Fruit fly (Drosophila melanogaster) whole organism, embryonic: ENCODE measurements around the gene Rab3-GEF.
A peak's percentile ranks its signal among the peaks of the same experiment; 100 is the strongest.

Experiments used
- Adf1 ChIP-seq: fragments of 200-800 bp; sonication (Bioruptor generic); IDR thresholded peaks from 2 replicates; pipeline ENCODE4 v1.3.6; 2022; ENCODE audit warnings: missing biosample characterization, missing genetic modification characterization
- CG10274 ChIP-seq: fragments of 200-800 bp; sonication (Bioruptor generic); optimal IDR thresholded peaks from 3 replicates; lab custom pipeline; 2017; ENCODE audit warnings: missing biosample characterization, mild to moderate bottlenecking, missing genetic modification characterization
- CG10321 ChIP-seq: fragments of 200-800 bp; sonication (Bioruptor generic); IDR thresholded peaks from 2 replicates; pipeline ENCODE4 v1.3.6; 2022; ENCODE audit warnings: missing biosample characterization, missing genetic modification characterization
- CG10979 ChIP-seq: fragments of 200-800 bp; sonication (Bioruptor generic); optimal IDR thresholded peaks from 2 replicates; lab custom pipeline; 2018; ENCODE audit warnings: missing biosample characterization, mild to moderate bottlenecking, missing genetic modification characterization, moderate library complexity
- CG12155 ChIP-seq: fragments of 200-800 bp; sonication (Bioruptor generic); optimal IDR thresholded peaks from 3 replicates; lab custom pipeline; 2016; ENCODE audit warnings: missing biosample characterization, missing genetic modification characterization
- CG12219 ChIP-seq: fragments of 200-800 bp; sonication (Bioruptor generic); optimal IDR thresholded peaks from 3 replicates; lab custom pipeline; 2018; ENCODE audit warnings: missing biosample characterization, mild to moderate bottlenecking, missing genetic modification characterization
- CG13894 ChIP-seq: fragments of 200-800 bp; sonication (Bioruptor generic); optimal IDR thresholded peaks from 3 replicates; lab custom pipeline; 2018; ENCODE audit warnings: missing biosample characterization, mild to moderate bottlenecking, missing genetic modification characterization, moderate library complexity
- CG15601 ChIP-seq: fragments of 200-800 bp; sonication (Bioruptor generic); optimal IDR thresholded peaks from 3 replicates; lab custom pipeline; 2019; ENCODE audit warnings: missing biosample characterization, mild to moderate bottlenecking, missing genetic modification characterization, moderate library complexity
- CG17612 ChIP-seq: fragments of 200-800 bp; sonication (Bioruptor generic); IDR thresholded peaks from 2 replicates; pipeline ENCODE4 v1.3.6; 2022; ENCODE audit warnings: missing biosample characterization, missing genetic modification characterization
- CG17912 ChIP-seq: fragments of 200-800 bp; sonication (Bioruptor generic); optimal IDR thresholded peaks from 2 replicates; lab custom pipeline; 2018; ENCODE audit warnings: missing biosample characterization, mild to moderate bottlenecking, missing genetic modification characterization
- CG30020 ChIP-seq: fragments of 200-800 bp; optimal IDR thresholded peaks from 2 replicates; lab custom pipeline; 2019; ENCODE audit warnings: missing biosample characterization, mild to moderate bottlenecking, missing genetic modification characterization, moderate library complexity
- CG31441 ChIP-seq: fragments of 200-800 bp; sonication (Bioruptor generic); IDR thresholded peaks from 2 replicates; pipeline ENCODE4 v1.3.6; 2022; ENCODE audit warnings: missing biosample characterization, missing genetic modification characterization
- CG42726 ChIP-seq: fragments of 200-800 bp; sonication (Bioruptor generic); IDR thresholded peaks from 2 replicates; pipeline ENCODE4 v1.3.6; 2022; ENCODE audit warnings: missing biosample characterization, missing genetic modification characterization; ENCODE audit not compliant: partially characterized antibody
- CG4328 ChIP-seq: fragments of 200-800 bp; sonication (Bioruptor generic); optimal IDR thresholded peaks from 3 replicates; lab custom pipeline; 2017; ENCODE audit warnings: missing biosample characterization, missing genetic modification reagents, missing genetic modification characterization
- CG4360 ChIP-seq: fragments of 200-800 bp; sonication (Bioruptor generic); IDR thresholded peaks from 2 replicates; pipeline ENCODE4 v1.3.6; 2022; ENCODE audit warnings: missing biosample characterization, missing genetic modification characterization
- CG6175 ChIP-seq: fragments of 200-800 bp; sonication (Bioruptor generic); IDR thresholded peaks from 3 replicates; pipeline ENCODE4 v1.3.6; 2022; ENCODE audit warnings: missing biosample characterization, missing genetic modification characterization
- CG6854 ChIP-seq: fragments of 200-800 bp; sonication (Bioruptor generic); optimal IDR thresholded peaks from 3 replicates; lab custom pipeline; 2017; ENCODE audit warnings: missing biosample characterization, mild to moderate bottlenecking, missing genetic modification characterization
- CG7963 ChIP-seq: fragments of 200-800 bp; sonication (Bioruptor generic); IDR thresholded peaks from 3 replicates; pipeline ENCODE4 v1.3.6; 2022; ENCODE audit warnings: missing biosample characterization, missing genetic modification characterization; ENCODE audit not compliant: partially characterized antibody
- CG8290 ChIP-seq, 3 experiments: fragments of 200-800 bp; sonication (Bioruptor generic); optimal IDR thresholded peaks; 2 replicates each; lab custom pipeline; 2016 to 2019; ENCODE audit warnings: missing biosample characterization in 3 of 3, missing genetic modification characterization in 3 of 3, mild to moderate bottlenecking in 2 of 3, moderate library complexity in 1 of 3
- CG9215 ChIP-seq: fragments of 200-800 bp; sonication (Bioruptor generic); IDR thresholded peaks from 2 replicates; pipeline ENCODE4 v1.3.6; 2022; ENCODE audit warnings: missing biosample characterization, missing genetic modification characterization
- CG9609 ChIP-seq: fragments of 200-800 bp; sonication (Bioruptor generic); optimal IDR thresholded peaks from 3 replicates; lab custom pipeline; 2016; ENCODE audit warnings: missing biosample characterization, missing genetic modification characterization
- CG9797 ChIP-seq: fragments of 200-800 bp; sonication (Bioruptor generic); optimal IDR thresholded peaks from 3 replicates; lab custom pipeline; 2018; ENCODE audit warnings: missing biosample characterization, mild to moderate bottlenecking, missing genetic modification characterization
- Dad ChIP-seq: fragments of 200-800 bp; sonication (Bioruptor generic); optimal IDR thresholded peaks from 3 replicates; lab custom pipeline; 2016; ENCODE audit warnings: missing biosample characterization, missing genetic modification characterization
- Doc3 ChIP-seq: fragments of 200-800 bp; sonication (Bioruptor generic); IDR thresholded peaks from 3 replicates; pipeline ENCODE4 v1.3.6; 2022; ENCODE audit warnings: missing biosample characterization, missing genetic modification characterization; ENCODE audit not compliant: partially characterized antibody
- Dp ChIP-seq: fragments of 200-800 bp; sonication (Bioruptor generic); optimal IDR thresholded peaks from 2 replicates; lab custom pipeline; 2018; ENCODE audit warnings: missing biosample characterization, mild to moderate bottlenecking, missing genetic modification characterization, moderate library complexity
- GATAe ChIP-seq: fragments of 200-800 bp; sonication (Bioruptor generic); conservative IDR thresholded peaks from 2 replicates; pipeline ENCODE4 v1.3.6; 2022; ENCODE audit warnings: missing biosample characterization, missing genetic modification characterization
- Hey ChIP-seq: fragments of 200-800 bp; sonication (Bioruptor generic); optimal IDR thresholded peaks from 3 replicates; lab custom pipeline; 2018; ENCODE audit warnings: missing biosample characterization, mild to moderate bottlenecking, missing genetic modification characterization
- Hmr ChIP-seq: fragments of 200-800 bp; sonication (Bioruptor generic); optimal IDR thresholded peaks from 3 replicates; lab custom pipeline; 2017; ENCODE audit warnings: mild to moderate bottlenecking, missing biosample characterization, missing genetic modification reagents, missing genetic modification characterization
- Jarid2 ChIP-seq: fragments of 200-800 bp; sonication (Bioruptor generic); optimal IDR thresholded peaks from 3 replicates; lab custom pipeline; 2017; ENCODE audit warnings: mild to moderate bottlenecking, missing biosample characterization, missing genetic modification reagents, missing genetic modification characterization
- NC2β ChIP-seq: fragments of 200-800 bp; sonication (Bioruptor generic); optimal IDR thresholded peaks from 2 replicates; lab custom pipeline; 2016; ENCODE audit warnings: missing biosample characterization, missing genetic modification characterization
- Nf-YA ChIP-seq: fragments of 200-800 bp; sonication (Bioruptor generic); IDR thresholded peaks from 2 replicates; pipeline ENCODE4 v1.3.6; 2022; ENCODE audit warnings: missing biosample characterization, missing genetic modification characterization
- Nf-YC ChIP-seq: fragments of 200-800 bp; optimal IDR thresholded peaks from 3 replicates; lab custom pipeline; 2019; ENCODE audit warnings: missing biosample characterization, mild to moderate bottlenecking, missing genetic modification characterization, moderate library complexity
- Optix ChIP-seq: fragments of 200-800 bp; sonication (Bioruptor generic); IDR thresholded peaks from 3 replicates; pipeline ENCODE4 v1.3.6; 2022; ENCODE audit warnings: missing biosample characterization, missing genetic modification characterization
- Spps ChIP-seq: fragments of 200-800 bp; sonication (Bioruptor generic); optimal IDR thresholded peaks from 2 replicates; lab custom pipeline; 2018; ENCODE audit warnings: missing biosample characterization, mild to moderate bottlenecking, missing genetic modification characterization
- Xbp1 ChIP-seq: fragments of 200-800 bp; sonication (Bioruptor generic); optimal IDR thresholded peaks from 3 replicates; lab custom pipeline; 2016; ENCODE audit warnings: missing biosample characterization, mild to moderate bottlenecking, missing genetic modification characterization
- amos ChIP-seq: fragments of 200-800 bp; sonication (Bioruptor generic); IDR thresholded peaks from 2 replicates; pipeline ENCODE4 v1.3.6; 2022; ENCODE audit warnings: missing biosample characterization, missing genetic modification characterization; ENCODE audit not compliant: partially characterized antibody
- cg ChIP-seq: fragments of 200-800 bp; sonication (Bioruptor generic); optimal IDR thresholded peaks from 3 replicates; lab custom pipeline; 2019; ENCODE audit warnings: missing biosample characterization, mild to moderate bottlenecking, missing genetic modification characterization, moderate library complexity
- da ChIP-seq: fragments of 200-800 bp; sonication (Bioruptor generic); optimal IDR thresholded peaks from 2 replicates; lab custom pipeline; 2016; ENCODE audit warnings: missing biosample characterization, missing genetic modification characterization
- fd102C ChIP-seq: fragments of 200-800 bp; sonication (Bioruptor generic); optimal IDR thresholded peaks from 2 replicates; lab custom pipeline; 2018; ENCODE audit warnings: missing biosample characterization, mild to moderate bottlenecking, missing genetic modification characterization, moderate library complexity
- ham ChIP-seq: fragments of 200-800 bp; sonication (Bioruptor generic); IDR thresholded peaks from 2 replicates; pipeline ENCODE4 v1.3.6; 2022; ENCODE audit warnings: missing biosample characterization, missing genetic modification characterization
- hbn ChIP-seq: fragments of 200-800 bp; sonication (Bioruptor generic); IDR thresholded peaks from 2 replicates; pipeline ENCODE4 v1.3.6; 2022; ENCODE audit warnings: missing biosample characterization, missing genetic modification characterization; ENCODE audit not compliant: partially characterized antibody
- nom ChIP-seq: fragments of 200-800 bp; sonication (Bioruptor generic); optimal IDR thresholded peaks from 2 replicates; lab custom pipeline; 2017; ENCODE audit warnings: missing biosample characterization, missing genetic modification characterization, mild to moderate bottlenecking, moderate library complexity, missing genetic modification reagents
- peb ChIP-seq: fragments of 200-800 bp; sonication (Bioruptor generic); IDR thresholded peaks from 2 replicates; pipeline ENCODE4 v1.3.6; 2022; ENCODE audit warnings: missing biosample characterization, missing genetic modification characterization
- pzg ChIP-seq: fragments of 200-800 bp; sonication (Bioruptor generic); optimal IDR thresholded peaks from 3 replicates; lab custom pipeline; 2018; ENCODE audit warnings: missing biosample characterization, mild to moderate bottlenecking, missing genetic modification characterization, moderate library complexity
- shn ChIP-seq: fragments of 200-800 bp; sonication (Bioruptor generic); optimal IDR thresholded peaks from 3 replicates; lab custom pipeline; 2016; ENCODE audit warnings: missing biosample characterization, missing genetic modification characterization
- sna ChIP-seq: fragments of 200-800 bp; sonication (Bioruptor generic); IDR thresholded peaks from 2 replicates; pipeline ENCODE4 v1.3.6; 2022; ENCODE audit warnings: missing biosample characterization, missing genetic modification characterization; ENCODE audit not compliant: partially characterized antibody
- so ChIP-seq: fragments of 200-800 bp; sonication (Bioruptor generic); IDR thresholded peaks from 3 replicates; pipeline ENCODE4 v1.3.6; 2022; ENCODE audit warnings: missing biosample characterization, missing genetic modification characterization
- sqz ChIP-seq: fragments of 200-800 bp; sonication (Bioruptor generic); optimal IDR thresholded peaks from 3 replicates; lab custom pipeline; 2018; ENCODE audit warnings: missing biosample characterization, mild to moderate bottlenecking, missing genetic modification characterization
- usp ChIP-seq: fragments of >200 bp; optimal IDR thresholded peaks from 2 replicates; lab custom pipeline; 2017; ENCODE audit warnings: missing biosample characterization, missing genetic modification characterization
- wek ChIP-seq: fragments of 200-800 bp; sonication (Bioruptor generic); optimal IDR thresholded peaks from 3 replicates; lab custom pipeline; 2018; ENCODE audit warnings: missing biosample characterization, mild to moderate bottlenecking, missing genetic modification characterization, moderate library complexity
- wor ChIP-seq: fragments of 200-800 bp; sonication (Bioruptor generic); IDR thresholded peaks from 2 replicates; pipeline ENCODE4 v1.3.6; 2022; ENCODE audit warnings: missing biosample characterization, missing genetic modification characterization

The Rab3-GEF gene

DNA sequence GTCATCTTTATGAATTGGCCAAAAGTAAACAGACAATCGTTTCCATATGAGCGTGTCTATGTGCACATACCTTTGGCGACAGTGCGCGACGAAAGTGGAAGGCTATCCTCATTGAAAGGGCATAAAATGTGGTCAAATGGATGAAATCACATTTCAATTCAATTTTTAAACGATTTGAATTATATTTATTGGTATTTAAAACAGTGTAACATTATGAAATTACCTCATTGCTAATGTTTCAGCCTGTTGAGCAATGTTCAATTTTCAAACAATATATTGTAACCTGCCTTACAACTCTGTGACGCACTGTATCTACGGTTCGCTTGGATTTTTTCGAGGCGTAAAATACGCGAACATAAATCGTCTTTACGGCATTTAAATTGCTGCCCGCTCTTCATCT lies 30.6 kb downstream of the Rab3-GEF start (continued):
- TF ChIP-seq fd102C, result no peak
- TF ChIP-seq nom (GFP tag; lab: Kevin White, UChicago), result no peak
- TF ChIP-seq Spps (tag; lab: Kevin White, UChicago), result no peak
- TF ChIP-seq ham, result no peak
- no peak for TF ChIP-seq CG9797
- no peak for TF ChIP-seq wor
- no peak for TF ChIP-seq CG13894 (tag; lab: Kevin White, UChicago)
- no peak for TF ChIP-seq so (GFP tag; lab: Robert Waterston, UW)
- no peak for TF ChIP-seq sqz
- no peak for TF ChIP-seq CG6854 (GFP tag; lab: Kevin White, UChicago)
- TF ChIP-seq Hey (tag; lab: Kevin White, UChicago), result no peak
- TF ChIP-seq CG9215, result peak; percentile 68
- TF ChIP-seq CG17912 (GFP tag; lab: Kevin White, UChicago), result no peak
- no peak for TF ChIP-seq CG10321 (GFP tag; lab: Robert Waterston, UW)
- TF ChIP-seq CG9609 (GFP tag; lab: Kevin White, UChicago), result no peak
- no peak for TF ChIP-seq GATAe (GFP tag; lab: Robert Waterston, UW)
- no peak for TF ChIP-seq CG4328 (GFP tag; lab: Kevin White, UChicago)
- TF ChIP-seq CG6175 (GFP tag; lab: Robert Waterston, UW), result no peak
- no peak for TF ChIP-seq Optix
- TF ChIP-seq Doc3 (GFP tag; lab: Robert Waterston, UW), result no peak
- TF ChIP-seq da (GFP tag; lab: Kevin White, UChicago), result no peak
- TF ChIP-seq CG15601 (tag; lab: Kevin White, UChicago), result no peak
- TF ChIP-seq CG42726 (GFP tag; lab: Robert Waterston, UW), result no peak
- TF ChIP-seq cg (GFP tag; lab: Kevin White, UChicago), result no peak
- peak; percentile 3 for TF ChIP-seq Xbp1 (GFP tag; lab: Kevin White, UChicago)
- peak; percentile 43 for TF ChIP-seq CG31441
- TF ChIP-seq shn (GFP tag; lab: Kevin White, UChicago), result no peak
- peak; percentile 9 for TF ChIP-seq CG12219 (GFP tag; lab: Kevin White, UChicago)
- no peak for TF ChIP-seq hbn (GFP tag; lab: Robert Waterston, UW)
- no peak for TF ChIP-seq Nf-YC (tag; lab: Kevin White, UChicago)
- no peak for TF ChIP-seq Nf-YA (GFP tag; lab: Robert Waterston, UW)
- no peak for TF ChIP-seq pzg
- no peak for TF ChIP-seq Dp
- no peak for TF ChIP-seq NC2β (GFP tag; lab: Kevin White, UChicago)
- no peak for TF ChIP-seq CG10979 (tag; lab: Kevin White, UChicago)
- no peak for TF ChIP-seq CG30020 (tag; lab: Kevin White, UChicago)
- TF ChIP-seq CG17612 (GFP tag; lab: Robert Waterston, UW), result no peak
- TF ChIP-seq Dad (GFP tag; lab: Kevin White, UChicago), result no peak
- TF ChIP-seq CG8290 (GFP tag; optimal IDR thresholded peaks at IDR 0.05; lab: Kevin White, UChicago), result no peak
- TF ChIP-seq CG8290 (tag; optimal IDR thresholded peaks at IDR 0.05; lab: Kevin White, UChicago), result peak in 1 of 2 experiments; percentile 75
- TF ChIP-seq CG12155 (GFP tag; lab: Kevin White, UChicago), result peak; percentile 39
- TF ChIP-seq amos (GFP tag; lab: Robert Waterston, UW), result no peak
- TF ChIP-seq sna (GFP tag; lab: Robert Waterston, UW), result no peak
- no peak for TF ChIP-seq CG4360 (GFP tag; lab: Robert Waterston, UW)
- TF ChIP-seq usp (GFP tag; lab: Kevin White, UChicago), result no peak
- TF ChIP-seq Hmr, result peak; percentile 30
- TF ChIP-seq wek (GFP tag; lab: Kevin White, UChicago), result no peak
- TF ChIP-seq CG7963 (GFP tag; lab: Robert Waterston, UW), result no peak
- TF ChIP-seq CG10274 (GFP tag; lab: Kevin White, UChicago), result peak; percentile 4
- no peak for TF ChIP-seq Jarid2 (GFP tag; lab: Kevin White, UChicago)
- no peak for TF ChIP-seq peb
- 0 out of 2 replicates have a peak, but pooled peaks have one; percentile 26 for TF ChIP-seq Adf1
